Fruit fly (Drosophila melanogaster) ovary, adult (tissue): ENCODE measurements around the gene SKIP.

Experiments
- CG17801 ChIP-seq: fragments of 200-800 bp; optimal IDR thresholded peaks from 2 replicates; lab custom pipeline; 2019; ENCODE audit warnings: missing biosample characterization, mild to moderate bottlenecking, missing genetic modification characterization, moderate library complexity; ENCODE audit not compliant: partially characterized antibody

Gene SKIP

DNA sequence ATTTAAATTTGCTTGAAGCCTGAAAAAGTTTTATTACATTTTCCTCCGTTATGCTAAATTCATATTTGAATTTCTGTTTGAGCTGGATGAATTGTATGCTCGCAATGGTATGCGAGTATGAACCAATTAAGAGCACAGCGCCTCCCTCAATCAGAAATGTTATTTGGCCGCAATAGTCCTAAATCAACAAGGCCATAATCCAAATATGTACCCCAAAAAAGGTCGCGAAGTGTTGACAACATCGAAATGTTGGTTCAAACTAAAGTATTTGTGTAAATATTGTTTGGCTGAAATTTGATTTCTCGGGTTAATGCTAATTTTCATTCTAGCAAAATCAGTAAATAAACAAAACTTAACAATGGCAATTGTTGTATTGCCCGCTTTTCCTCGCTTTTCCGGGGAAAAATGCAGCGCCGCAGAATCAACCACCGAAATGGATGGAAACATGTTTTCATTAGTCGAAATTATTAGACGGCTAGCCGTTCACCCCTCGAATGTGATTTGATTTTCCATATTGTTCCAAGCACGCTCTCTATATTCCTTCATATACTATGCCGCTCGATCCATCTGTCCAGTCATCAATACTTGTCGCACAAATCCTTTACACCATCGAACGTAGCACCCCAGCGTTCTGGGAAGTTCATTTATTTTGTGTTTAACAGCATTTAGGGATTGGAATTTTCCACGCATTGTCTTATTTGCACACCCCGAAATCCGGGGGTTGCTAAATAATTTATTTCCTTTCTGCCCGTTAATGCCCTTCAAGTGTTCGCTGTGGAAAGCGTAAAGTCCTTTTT lies 28.2 kb downstream of the SKIP start:
- TF ChIP-seq CG17801 (GFP tag; lab: Kevin White, UChicago): no peak

DNA sequence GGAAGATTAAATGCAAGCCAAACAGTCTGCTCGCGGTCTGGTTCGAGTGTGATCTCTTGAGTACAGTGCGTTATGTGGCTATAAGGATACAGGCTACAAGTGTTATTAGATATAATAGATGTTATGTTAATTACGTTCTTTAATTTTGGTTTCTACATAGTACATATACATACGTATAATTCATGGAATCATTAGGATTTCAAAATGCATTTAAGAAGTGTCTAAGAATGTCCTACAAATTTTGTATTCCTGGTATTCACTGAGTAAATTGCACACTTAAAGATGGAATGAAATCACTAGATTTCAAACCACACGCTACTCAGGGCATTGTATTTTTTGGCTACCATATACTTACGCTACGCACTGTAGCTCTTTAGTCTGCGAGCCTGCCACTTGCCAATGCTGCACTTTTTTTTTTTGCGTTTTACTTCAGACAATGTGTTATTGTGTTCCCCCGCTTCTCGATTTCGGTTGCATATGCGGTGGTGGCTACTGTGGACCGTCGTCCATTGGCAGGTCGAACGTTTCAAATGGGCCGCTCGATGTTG lies 29.7 kb downstream of the SKIP start:
- no peak for TF ChIP-seq CG17801 (GFP tag; lab: Kevin White, UChicago)

DNA sequence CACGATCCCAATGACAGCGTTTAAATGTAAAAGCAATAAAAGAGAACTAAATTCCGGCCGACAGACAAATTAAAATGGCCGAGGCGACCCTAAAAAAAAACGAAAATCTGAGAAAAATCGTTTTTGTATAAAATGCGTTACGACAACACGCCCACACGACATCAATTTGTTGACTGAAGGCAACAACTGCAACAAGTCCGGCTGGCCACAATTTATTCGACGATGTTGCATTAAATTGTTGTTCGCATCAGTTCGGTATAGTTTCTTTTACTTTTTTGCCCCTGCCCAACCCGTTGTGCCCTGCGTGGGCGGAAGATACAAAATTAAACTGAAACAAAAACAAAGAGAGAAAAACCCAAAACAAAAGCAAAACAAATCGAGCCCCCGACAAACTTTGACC lies 37.9 kb downstream of the SKIP start:
- TF ChIP-seq CG17801 (GFP tag; lab: Kevin White, UChicago): no peak

DNA sequence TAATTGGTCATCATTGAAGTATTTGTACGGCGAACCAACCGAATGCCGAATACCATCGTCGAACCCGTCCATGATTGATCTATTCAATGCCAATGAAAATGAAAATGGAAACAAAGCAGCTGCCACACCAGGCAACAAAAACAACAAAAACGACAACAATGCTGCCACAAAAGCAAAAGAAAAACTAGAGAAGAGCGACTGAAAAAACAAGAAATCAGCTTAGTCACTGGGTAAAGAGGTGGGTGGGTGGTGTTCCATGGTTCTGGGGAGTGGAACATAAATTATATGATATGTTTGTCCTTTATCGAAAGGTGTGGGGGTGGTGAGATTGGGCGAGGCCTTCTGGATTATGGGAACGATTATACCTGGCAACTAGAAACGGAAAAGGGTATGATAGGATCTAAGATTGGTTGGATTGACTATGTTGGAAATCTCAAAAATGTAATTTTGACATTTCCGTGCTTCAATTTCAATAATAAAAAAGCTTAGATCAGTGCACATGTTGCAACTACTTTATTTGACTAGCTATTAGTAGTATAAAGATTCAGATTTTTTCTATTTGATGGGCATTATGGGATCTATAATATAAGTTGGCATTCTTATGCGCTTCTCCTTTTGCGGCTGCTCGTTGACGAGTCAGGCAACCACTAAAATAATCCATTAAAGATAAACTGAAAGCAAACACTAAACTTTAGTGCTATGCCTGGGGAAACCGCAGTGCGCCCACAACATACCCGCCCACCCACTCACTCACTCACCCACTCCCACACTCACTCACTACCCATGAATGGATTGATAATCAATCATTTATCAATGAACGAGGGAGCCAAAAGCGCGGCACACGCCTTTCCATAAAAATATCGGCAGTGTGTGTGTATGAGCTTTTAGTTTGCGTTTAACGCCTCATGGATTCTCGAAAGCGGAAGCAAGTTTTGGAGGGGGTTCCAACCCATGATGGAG lies 39.1 kb downstream of the SKIP start:
- TF ChIP-seq CG17801 (GFP tag; lab: Kevin White, UChicago): no peak

DNA sequence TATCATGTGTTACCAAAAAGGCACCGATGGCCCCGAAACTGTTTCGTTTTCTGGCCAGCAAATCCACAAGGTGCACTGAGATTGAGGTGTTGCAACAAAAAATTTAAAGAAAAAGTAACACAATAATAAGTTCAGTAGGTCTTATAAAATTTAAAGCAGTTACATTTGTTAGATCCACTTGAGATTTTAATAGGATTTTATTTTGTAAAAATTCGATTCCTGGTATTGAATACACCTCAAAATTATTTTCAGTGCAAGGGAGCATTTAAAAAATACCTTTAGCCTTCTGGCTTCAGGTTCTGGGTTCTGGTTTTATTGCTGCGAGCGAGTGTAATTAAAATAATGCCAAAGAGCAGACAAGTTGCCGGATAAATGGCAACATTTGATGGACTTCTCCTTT lies 42.1 kb downstream of the SKIP start:
- TF ChIP-seq CG17801 (GFP tag; lab: Kevin White, UChicago): no peak

DNA sequence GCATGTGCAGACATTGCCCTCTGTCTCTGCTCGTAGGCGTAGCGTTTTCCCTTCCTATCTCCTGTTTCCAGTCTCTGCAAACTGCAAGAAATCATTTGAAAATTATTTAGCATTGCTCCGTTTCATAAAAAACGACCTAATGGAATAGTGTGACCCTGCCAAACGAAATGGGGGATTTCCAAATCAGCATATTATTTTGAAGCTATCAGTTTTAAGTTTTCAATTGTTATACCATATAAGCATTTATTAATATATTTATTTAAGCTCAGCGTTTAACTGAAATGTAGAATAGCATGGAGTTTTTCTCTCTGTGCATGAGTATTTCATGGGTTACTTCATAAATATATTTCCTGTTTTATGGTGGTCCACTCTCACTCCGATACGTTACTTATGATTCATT lies 48.6 kb downstream of the SKIP start:
- TF ChIP-seq CG17801 (GFP tag; lab: Kevin White, UChicago): no peak

DNA sequence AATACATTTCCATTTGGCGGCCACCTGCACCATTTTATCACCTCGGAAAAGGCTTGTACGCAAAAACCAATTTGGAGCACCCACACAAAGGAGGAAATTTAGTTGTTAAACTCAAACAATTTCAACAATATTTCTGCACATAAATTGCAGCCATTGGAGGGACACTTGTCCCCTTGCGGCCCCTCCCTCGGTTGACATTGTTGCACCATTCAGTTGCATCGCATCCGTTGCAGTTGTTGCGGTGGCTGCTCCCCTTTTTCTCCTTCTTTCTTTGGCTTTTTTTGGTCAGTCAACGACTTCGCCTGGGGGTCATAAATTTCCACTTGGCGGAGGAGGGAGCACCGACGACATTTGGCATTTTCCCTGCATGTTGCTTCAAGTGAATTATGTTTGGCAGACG lies 49.3 kb downstream of the SKIP start:
- TF ChIP-seq CG17801 (GFP tag; lab: Kevin White, UChicago): no peak

DNA sequence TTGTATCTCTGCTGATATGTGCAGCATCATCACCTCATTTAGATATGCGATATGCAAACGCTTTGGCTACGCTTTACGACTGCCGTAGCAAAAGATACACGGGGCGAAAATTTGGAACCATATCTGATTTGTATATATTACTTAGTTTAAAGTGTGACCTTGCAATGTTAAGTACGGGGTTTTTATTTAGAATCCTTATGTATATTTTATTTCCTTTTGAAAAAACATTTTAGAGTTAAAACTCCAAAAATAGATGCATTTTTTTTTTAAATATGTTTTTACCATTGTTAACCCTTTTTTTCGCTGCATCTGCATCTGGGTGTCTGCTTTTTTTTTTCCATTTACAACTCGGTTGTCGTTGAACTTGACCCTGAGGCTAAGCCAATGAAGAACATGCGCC lies 50.4 kb downstream of the SKIP start:
- no peak for TF ChIP-seq CG17801 (GFP tag; lab: Kevin White, UChicago)

DNA sequence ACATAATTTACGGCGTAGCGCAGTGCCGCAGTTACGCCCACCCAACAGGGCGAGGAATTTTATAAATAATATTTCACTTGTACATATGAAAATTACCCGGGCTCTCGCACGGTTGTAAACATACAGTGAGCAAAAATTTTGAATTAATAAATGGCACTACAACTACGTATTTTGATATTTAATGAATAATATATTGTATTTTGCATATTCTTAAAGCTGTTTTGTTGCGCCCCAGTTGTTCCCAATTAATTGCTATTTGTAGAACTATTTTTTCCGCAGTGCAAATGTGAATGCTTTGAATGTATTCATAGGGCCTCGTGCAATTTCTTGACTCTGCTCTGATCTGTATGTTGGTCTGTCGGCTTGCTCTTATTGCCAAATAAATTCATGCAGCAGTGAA lies 52.0 kb downstream of the SKIP start:
- TF ChIP-seq CG17801 (GFP tag; lab: Kevin White, UChicago): no peak

DNA sequence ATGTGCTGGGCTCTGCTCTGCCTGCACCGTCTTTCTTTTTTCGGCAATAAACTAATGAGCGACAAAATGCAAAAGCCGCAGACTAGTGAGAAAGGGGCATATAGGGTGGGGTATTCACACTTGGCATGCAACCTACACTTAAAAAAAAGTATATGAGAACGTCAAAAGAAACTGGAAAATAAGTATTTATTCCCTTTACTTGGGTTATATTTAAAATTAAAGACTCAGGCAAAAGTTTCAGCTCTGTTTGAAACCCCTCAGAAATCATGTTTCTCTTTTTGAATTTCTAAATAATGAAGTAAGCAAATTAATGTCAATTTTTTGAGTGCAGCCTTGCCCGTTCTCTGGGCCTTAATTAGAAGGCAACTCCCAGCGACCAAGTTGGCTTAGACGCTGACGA lies 54.2 kb downstream of the SKIP start:
- TF ChIP-seq CG17801 (GFP tag; lab: Kevin White, UChicago): no peak

DNA sequence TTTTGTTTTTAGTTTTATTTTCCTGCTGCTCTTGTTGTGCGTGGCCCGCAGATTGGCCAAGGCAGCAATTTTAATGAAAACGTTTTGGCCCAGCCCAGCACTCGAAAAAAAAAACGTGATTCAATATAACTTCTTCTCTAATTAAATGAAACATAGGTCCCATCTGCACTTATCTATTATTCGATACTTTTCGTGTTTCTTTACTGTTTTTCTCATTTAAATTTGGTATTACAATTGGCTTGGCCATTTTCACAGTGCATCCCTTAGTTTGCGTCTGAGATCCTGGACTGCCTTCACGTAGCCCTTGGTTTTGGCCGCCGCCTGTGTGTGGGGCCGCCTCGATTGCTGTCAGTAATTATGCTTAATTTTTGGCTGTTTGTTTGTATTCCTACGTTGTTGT lies 59.9 kb downstream of the SKIP start:
- TF ChIP-seq CG17801 (GFP tag; lab: Kevin White, UChicago): no peak

DNA sequence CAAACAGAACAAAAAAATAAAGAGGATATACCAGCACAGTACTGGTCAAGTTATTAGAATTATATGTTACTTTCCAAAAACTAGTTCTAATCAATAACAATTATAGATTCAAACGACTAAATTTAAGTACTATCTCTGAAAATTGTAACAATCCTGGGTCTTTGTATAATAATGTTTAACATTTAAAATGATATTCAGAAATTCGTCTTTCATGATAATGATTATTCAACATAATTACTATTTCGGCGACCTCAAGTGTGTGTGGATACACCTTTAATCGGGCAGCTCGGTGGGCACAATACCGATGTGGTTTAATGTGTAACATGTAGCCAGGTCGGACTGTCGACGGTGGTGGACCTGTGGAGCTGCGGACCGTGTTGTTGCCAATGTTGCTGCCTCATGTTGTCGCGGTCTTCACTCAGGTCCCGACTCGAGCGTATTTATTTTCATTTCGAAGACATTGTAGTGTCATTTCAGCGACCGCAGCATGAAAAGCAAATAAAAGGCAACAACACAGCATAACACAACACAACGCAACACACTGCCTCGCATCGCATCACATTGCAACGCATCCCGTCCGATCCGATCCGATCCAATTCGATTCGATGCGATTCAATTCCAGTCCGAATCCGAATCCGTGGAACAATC lies 61.3 kb downstream of the SKIP start:
- no peak for TF ChIP-seq CG17801 (GFP tag; lab: Kevin White, UChicago)

DNA sequence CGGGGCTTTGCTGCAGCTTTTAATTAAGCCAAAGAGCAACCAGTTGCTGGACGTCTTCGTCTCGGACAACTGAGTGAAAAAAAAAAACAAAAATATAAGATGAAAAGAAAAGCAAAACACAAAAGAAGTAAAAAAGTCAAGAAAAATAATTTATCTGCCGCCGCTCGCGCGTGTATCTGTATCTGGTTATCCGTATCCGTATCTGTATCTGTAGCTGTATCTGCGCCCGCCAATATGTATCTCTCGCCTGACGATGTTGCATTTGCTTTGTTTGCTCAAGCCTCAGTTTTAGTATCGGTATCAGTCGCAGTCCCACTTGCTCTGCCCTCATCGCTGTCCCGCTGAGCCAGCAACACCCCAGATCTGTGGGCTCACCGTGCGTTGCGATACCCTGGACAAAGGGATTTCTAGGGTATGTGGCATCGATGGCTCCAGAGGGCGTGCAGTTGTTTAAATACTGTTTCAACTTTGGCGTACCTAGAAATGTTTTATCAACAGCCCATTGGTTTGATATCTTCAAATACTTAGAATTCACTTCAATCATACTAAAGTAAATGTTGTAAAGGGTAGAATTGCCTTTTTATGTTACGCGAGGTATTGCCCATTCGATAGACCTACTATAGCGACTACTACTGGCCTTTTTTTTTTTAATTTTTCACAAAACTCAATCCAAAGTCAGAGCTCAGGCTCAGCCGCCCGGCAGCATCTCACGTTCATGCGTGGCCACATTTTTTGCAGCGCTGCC lies 62.0 kb downstream of the SKIP start:
- no peak for TF ChIP-seq CG17801 (GFP tag; lab: Kevin White, UChicago)

DNA sequence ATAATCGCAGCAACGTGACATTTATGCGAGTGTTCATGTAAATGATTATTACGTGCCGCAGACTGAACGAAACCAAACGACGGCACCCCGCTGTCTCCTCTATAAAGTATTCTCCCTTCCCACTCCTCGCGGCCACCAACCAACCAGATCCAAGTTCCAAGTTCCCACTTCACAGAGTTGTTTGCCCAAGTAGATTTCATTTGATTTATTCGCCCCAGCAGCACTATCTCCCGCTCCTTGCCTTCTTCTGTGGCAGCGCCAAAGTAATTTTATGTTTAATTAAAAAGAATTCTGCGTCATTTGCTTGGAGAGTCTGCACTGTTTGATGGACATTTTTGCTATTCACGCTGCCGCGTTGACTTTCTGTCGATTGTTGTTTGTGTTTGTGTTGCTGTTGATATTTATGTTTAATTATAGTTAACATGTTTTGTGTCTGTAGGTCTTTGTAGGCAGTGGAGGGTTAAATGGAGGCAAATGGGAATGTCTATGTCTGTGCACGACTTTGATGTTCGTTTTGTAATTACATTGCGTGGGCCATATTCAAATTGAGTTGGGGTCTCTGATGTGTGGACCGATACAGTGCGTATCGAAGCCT lies 63.0 kb downstream of the SKIP start:
- no peak for TF ChIP-seq CG17801 (GFP tag; lab: Kevin White, UChicago)
